Fruit fly (Drosophila melanogaster): ENCODE data around the gene r.

Gene r

DNA sequence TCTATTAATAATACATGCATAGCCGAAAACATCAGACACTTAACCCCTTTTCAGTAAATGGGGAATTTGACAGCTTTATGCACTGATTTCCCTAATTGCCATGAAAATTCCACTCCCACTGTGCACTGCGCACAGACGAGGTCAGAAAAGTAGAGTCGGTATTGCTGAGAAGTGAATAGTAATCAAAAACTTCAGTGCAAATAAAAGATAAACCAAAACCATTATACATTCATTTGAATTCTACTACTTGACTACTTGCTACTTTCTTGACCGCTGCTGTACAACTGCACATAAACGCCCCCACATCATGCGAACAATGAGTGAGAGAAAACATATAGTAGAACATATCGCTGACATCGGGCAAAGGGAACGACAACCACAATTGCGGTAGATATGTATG is 36.3 kb downstream of the r start (continued):
- TF ChIP-seq CG12769 (tag; optimal IDR thresholded peaks at IDR 0.05) (peak; percentile 85), CG1792 (GFP tag; optimal IDR thresholded peaks at IDR 0.05) (peak; percentile 75), Ptx1 (GFP tag; IDR thresholded peaks at IDR 0.05) (peak; percentile 89), CG10431 (GFP tag; optimal IDR thresholded peaks at IDR 0.05) (peak; percentile 62), CG30403 (GFP tag; optimal IDR thresholded peaks at IDR 0.05) (peak; percentile 83), exex (tag; optimal IDR thresholded peaks at IDR 0.05) (no peak), YL-1 (GFP tag; optimal IDR thresholded peaks at IDR 0.05) (peak; percentile 1), Vsx1 (GFP tag; optimal IDR thresholded peaks at IDR 0.05) (peak; percentile 60), Mad (GFP tag; optimal IDR thresholded peaks at IDR 0.05) (peak; percentile 78), HLHmδ (GFP tag; optimal IDR thresholded peaks at IDR 0.05) (no peak), Oaz (GFP tag; IDR thresholded peaks at IDR 0.05) (peak; percentile 70), ato (GFP tag; IDR thresholded peaks at IDR 0.05; ENCODE audit: partially characterized antibody) (no peak), Doc3 (GFP tag; IDR thresholded peaks at IDR 0.05; ENCODE audit: partially characterized antibody) (no peak), CG31388 (GFP tag; optimal IDR thresholded peaks at IDR 0.05) (peak; percentile 63), gce (GFP tag; IDR thresholded peaks at IDR 0.05) (peak; percentile 92), ken (GFP tag; IDR thresholded peaks at IDR 0.05) (peak; percentile 89), HLH3B (GFP tag; IDR thresholded peaks at IDR 0.05) (peak; percentile 86), CG14710 (tag; optimal IDR thresholded peaks at IDR 0.05) (peak; percentile 83), ac (GFP tag; optimal IDR thresholded peaks at IDR 0.05) (peak; percentile 38), bowl (GFP tag; IDR thresholded peaks at IDR 0.05) (peak; percentile 81), CG34422 (GFP tag; IDR thresholded peaks at IDR 0.05) (peak; percentile 83; the same call in 2 of the 3 replicates), CG15514 (GFP tag; optimal IDR thresholded peaks at IDR 0.05) (peak; percentile 56), lbe (GFP tag; optimal IDR thresholded peaks at IDR 0.05) (no peak), trem (tag; optimal IDR thresholded peaks at IDR 0.05) (peak; percentile 77), CG10565 (GFP tag; optimal IDR thresholded peaks at IDR 0.05) (peak; percentile 50), CG10274 (GFP tag; optimal IDR thresholded peaks at IDR 0.05) (peak; percentile 47), CG1529 (GFP tag; optimal IDR thresholded peaks at IDR 0.05) (peak; percentile 88), Hand (GFP tag; optimal IDR thresholded peaks at IDR 0.05) (no peak), Ets97D (GFP tag; optimal IDR thresholded peaks at IDR 0.05) (peak; percentile 57), gro (GFP tag; optimal IDR thresholded peaks at IDR 0.05) (peak; percentile 32), dimm (GFP tag; IDR thresholded peaks at IDR 0.05) (peak; percentile 80), Sox100B (GFP tag; optimal IDR thresholded peaks at IDR 0.05) (peak; percentile 80), mirr (GFP tag; optimal IDR thresholded peaks at IDR 0.05) (no peak), TFAM (GFP tag; optimal IDR thresholded peaks at IDR 0.05) (peak; percentile 66), CG7786 (GFP tag; optimal IDR thresholded peaks at IDR 0.05) (peak; percentile 81), CG4707 (GFP tag; optimal IDR thresholded peaks at IDR 0.05) (peak; percentile 84), ewg (GFP tag; optimal IDR thresholded peaks at IDR 0.05) (peak; percentile 81), seq (GFP tag; IDR thresholded peaks at IDR 0.05) (peak; percentile 84), CG3838 (GFP tag; optimal IDR thresholded peaks at IDR 0.05) (peak; percentile 59), vfl (GFP tag; optimal IDR thresholded peaks at IDR 0.05) (peak; percentile 32), Dll (GFP tag; IDR thresholded peaks at IDR 0.05; ENCODE audit: partially characterized antibody) (no peak), unpg (GFP tag; optimal IDR thresholded peaks at IDR 0.05) (peak; percentile 91), CG11398 (GFP tag; optimal IDR thresholded peaks at IDR 0.05) (peak; percentile 84), CG7987 (GFP tag; optimal IDR thresholded peaks at IDR 0.05) (peak; percentile 64), caup (GFP tag; optimal IDR thresholded peaks at IDR 0.05; ENCODE audit: severe bottlenecking) (peak; percentile 77), zfh2 (GFP tag; optimal IDR thresholded peaks at IDR 0.05) (peak; percentile 33), jing (GFP tag; optimal IDR thresholded peaks at IDR 0.05) (peak; percentile 89), CG34224 (GFP tag; IDR thresholded peaks at IDR 0.05; ENCODE audit: partially characterized antibody) (no peak), NC2α (GFP tag; optimal IDR thresholded peaks at IDR 0.05) (peak; percentile 68), wdn (GFP tag; IDR thresholded peaks at IDR 0.05) (peak; percentile 54; the same call in 1 of the 2 replicates)
